Fruit fly (Drosophila melanogaster) whole organism, embryonic: ENCODE data around the gene CG11695.

Source experiments
- BtbVII ChIP-seq: fragments of 200-800 bp; sonication (Bioruptor generic); optimal IDR thresholded peaks from 3 replicates; lab custom pipeline; 2017; ENCODE audit warnings: missing biosample characterization, mild to moderate bottlenecking, missing genetic modification characterization
- CG11504 ChIP-seq: fragments of 200-800 bp; sonication (Bioruptor generic); optimal IDR thresholded peaks from 3 replicates; lab custom pipeline; 2019; ENCODE audit warnings: missing biosample characterization, mild to moderate bottlenecking, missing genetic modification characterization, moderate library complexity
- CG12155 ChIP-seq: fragments of 200-800 bp; sonication (Bioruptor generic); optimal IDR thresholded peaks from 3 replicates; lab custom pipeline; 2016; ENCODE audit warnings: missing biosample characterization, missing genetic modification characterization
- CG12236 ChIP-seq: fragments of 200-800 bp; sonication (Bioruptor generic); optimal IDR thresholded peaks from 2 replicates; lab custom pipeline; 2016; ENCODE audit warnings: missing biosample characterization, missing genetic modification characterization
- CG13296 ChIP-seq: fragments of 200-800 bp; sonication (Bioruptor generic); optimal IDR thresholded peaks from 3 replicates; lab custom pipeline; 2018; ENCODE audit warnings: missing biosample characterization, mild to moderate bottlenecking, missing genetic modification characterization
- CG15601 ChIP-seq: fragments of 200-800 bp; sonication (Bioruptor generic); optimal IDR thresholded peaks from 3 replicates; lab custom pipeline; 2019; ENCODE audit warnings: missing biosample characterization, mild to moderate bottlenecking, missing genetic modification characterization, moderate library complexity
- CG18262 ChIP-seq: fragments of 200-800 bp; optimal IDR thresholded peaks from 3 replicates; lab custom pipeline; 2019; ENCODE audit warnings: missing biosample characterization, mild to moderate bottlenecking, missing genetic modification characterization, moderate library complexity
- CG1832 ChIP-seq: fragments of 200-800 bp; sonication (Bioruptor generic); optimal IDR thresholded peaks from 2 replicates; lab custom pipeline; 2017; ENCODE audit warnings: missing biosample characterization, mild to moderate bottlenecking, missing genetic modification characterization, inconsistent platforms
- CG2120 ChIP-seq: fragments of 200-800 bp; sonication (Bioruptor generic); optimal IDR thresholded peaks from 3 replicates; lab custom pipeline; 2016; ENCODE audit warnings: missing biosample characterization, missing genetic modification characterization
- CG30431 ChIP-seq: fragments of 200-800 bp; sonication (Bioruptor generic); optimal IDR thresholded peaks from 2 replicates; lab custom pipeline; 2017; ENCODE audit warnings: missing biosample characterization, missing genetic modification characterization
- CG3163 ChIP-seq: fragments of 200-800 bp; sonication (Bioruptor generic); optimal IDR thresholded peaks from 3 replicates; lab custom pipeline; 2016; ENCODE audit warnings: missing biosample characterization, missing genetic modification characterization
- CG4820 ChIP-seq: fragments of 200-800 bp; sonication (Bioruptor generic); optimal IDR thresholded peaks from 3 replicates; lab custom pipeline; 2016; ENCODE audit warnings: missing biosample characterization, missing genetic modification characterization
- CG6254 ChIP-seq: fragments of 200-800 bp; sonication (Bioruptor generic); optimal IDR thresholded peaks from 3 replicates; lab custom pipeline; 2017; ENCODE audit warnings: mild to moderate bottlenecking, missing biosample characterization, missing genetic modification reagents, missing genetic modification characterization
- CG8089 ChIP-seq: fragments of 200-800 bp; sonication (Bioruptor generic); optimal IDR thresholded peaks from 3 replicates; lab custom pipeline; 2016; ENCODE audit warnings: missing biosample characterization, missing genetic modification characterization
- CG9797 ChIP-seq: fragments of 200-800 bp; sonication (Bioruptor generic); optimal IDR thresholded peaks from 3 replicates; lab custom pipeline; 2018; ENCODE audit warnings: missing biosample characterization, mild to moderate bottlenecking, missing genetic modification characterization
- CHES-1-like ChIP-seq: fragments of 200-800 bp; sonication (Bioruptor generic); optimal IDR thresholded peaks from 2 replicates; lab custom pipeline; 2016; ENCODE audit warnings: missing biosample characterization, missing genetic modification characterization
- D19A ChIP-seq: fragments of 200-800 bp; optimal IDR thresholded peaks from 3 replicates; lab custom pipeline; 2019; ENCODE audit warnings: missing biosample characterization, mild to moderate bottlenecking, missing genetic modification characterization, moderate library complexity
- H2.0 ChIP-seq: fragments of 200-800 bp; sonication (Bioruptor generic); IDR thresholded peaks from 2 replicates; pipeline ENCODE4 v1.3.6; 2022; ENCODE audit warnings: missing biosample characterization, missing genetic modification characterization
- HHEX ChIP-seq: fragments of 200-800 bp; sonication (Bioruptor generic); optimal IDR thresholded peaks from 3 replicates; lab custom pipeline; 2017; ENCODE audit warnings: missing biosample characterization, mild to moderate bottlenecking, missing genetic modification characterization, missing genetic modification reagents
- Hand ChIP-seq: fragments of 200-800 bp; sonication (Bioruptor generic); optimal IDR thresholded peaks from 2 replicates; lab custom pipeline; 2017; ENCODE audit warnings: mild to moderate bottlenecking, missing biosample characterization, missing genetic modification reagents, missing genetic modification characterization
- HmgZ ChIP-seq: fragments of 200-800 bp; sonication (Bioruptor generic); optimal IDR thresholded peaks from 2 replicates; lab custom pipeline; 2018; ENCODE audit warnings: missing biosample characterization, mild to moderate bottlenecking, missing genetic modification characterization
- Hr51 ChIP-seq, 2 experiments: fragments of 200-800 bp; sonication (Bioruptor generic); optimal IDR thresholded peaks; 2 replicates in 1 of 2; 3 replicates in 1 of 2; lab custom pipeline; 2016 to 2018; ENCODE audit warnings: missing biosample characterization in 2 of 2, missing genetic modification characterization in 2 of 2, mild to moderate bottlenecking in 1 of 2, moderate library complexity in 1 of 2
- Kr ChIP-seq: fragments of 200-800 bp; sonication (Bioruptor generic); optimal IDR thresholded peaks from 2 replicates; lab custom pipeline; 2017; ENCODE audit warnings: missing biosample characterization, mild to moderate bottlenecking, missing genetic modification characterization
- MBD-R2 ChIP-seq: fragments of 200-800 bp; sonication (Bioruptor generic); IDR thresholded peaks from 2 replicates; pipeline ENCODE4 v1.3.6; 2022; ENCODE audit warnings: missing biosample characterization, missing genetic modification characterization
- Med ChIP-seq: fragments of 200-800 bp; sonication (Bioruptor generic); peaks from one replicate; lab custom pipeline; 2016; ENCODE audit warnings: missing biosample characterization, missing genetic modification characterization, mild to moderate bottlenecking, inconsistent platforms, moderate library complexity
- Mrtf ChIP-seq: fragments of 200-800 bp; sonication (Bioruptor generic); IDR thresholded peaks from 3 replicates; pipeline ENCODE4 v1.3.6; 2022; ENCODE audit warnings: missing biosample characterization, missing genetic modification characterization
- NC2β ChIP-seq: fragments of 200-800 bp; sonication (Bioruptor generic); optimal IDR thresholded peaks from 2 replicates; lab custom pipeline; 2016; ENCODE audit warnings: missing biosample characterization, missing genetic modification characterization
- Rfx ChIP-seq: fragments of 200-800 bp; sonication (Bioruptor generic); IDR thresholded peaks from 2 replicates; pipeline ENCODE4 v1.3.6; 2022; ENCODE audit warnings: missing biosample characterization, missing genetic modification characterization
- bigmax ChIP-seq: fragments of 200-800 bp; sonication (Bioruptor generic); optimal IDR thresholded peaks from 2 replicates; lab custom pipeline; 2018; ENCODE audit warnings: missing biosample characterization, mild to moderate bottlenecking, missing genetic modification characterization
- cg ChIP-seq: fragments of 200-800 bp; sonication (Bioruptor generic); optimal IDR thresholded peaks from 3 replicates; lab custom pipeline; 2019; ENCODE audit warnings: missing biosample characterization, mild to moderate bottlenecking, missing genetic modification characterization, moderate library complexity
- ci ChIP-seq: fragments of 200-800 bp; sonication (Bioruptor generic); IDR thresholded peaks from 3 replicates; pipeline ENCODE4 v1.3.6; 2022; ENCODE audit warnings: missing biosample characterization, missing genetic modification characterization
- crol ChIP-seq: fragments of 200-800 bp; sonication (Bioruptor generic); IDR thresholded peaks from 2 replicates; pipeline ENCODE4 v1.3.6; 2022; ENCODE audit warnings: missing biosample characterization, missing genetic modification characterization
- danr ChIP-seq: fragments of 200-800 bp; sonication (Bioruptor generic); IDR thresholded peaks from 2 replicates; pipeline ENCODE4 v1.3.6; 2022; ENCODE audit warnings: missing biosample characterization, missing genetic modification characterization
- exex ChIP-seq: fragments of 200-800 bp; sonication (Bioruptor generic); optimal IDR thresholded peaks from 4 replicates; lab custom pipeline; 2018; ENCODE audit warnings: missing biosample characterization, mild to moderate bottlenecking, missing genetic modification characterization, moderate library complexity
- ftz-f1 ChIP-seq: fragments of 200-800 bp; sonication (Bioruptor generic); optimal IDR thresholded peaks from 2 replicates; lab custom pipeline; 2016; ENCODE audit warnings: missing biosample characterization, missing genetic modification characterization
- fu2 ChIP-seq: fragments of 200-800 bp; sonication (Bioruptor generic); optimal IDR thresholded peaks from 2 replicates; lab custom pipeline; 2016; ENCODE audit warnings: missing biosample characterization, missing genetic modification characterization
- gcm ChIP-seq: fragments of 200-800 bp; sonication (Bioruptor generic); optimal IDR thresholded peaks from 2 replicates; lab custom pipeline; 2019; ENCODE audit warnings: missing biosample characterization, mild to moderate bottlenecking, missing genetic modification characterization, moderate library complexity
- gcm2 ChIP-seq: fragments of 200-800 bp; sonication (Bioruptor generic); optimal IDR thresholded peaks from 2 replicates; lab custom pipeline; 2016; ENCODE audit warnings: missing biosample characterization, missing genetic modification characterization
- lbe ChIP-seq: fragments of 200-800 bp; sonication (Bioruptor generic); optimal IDR thresholded peaks from 2 replicates; lab custom pipeline; 2016; ENCODE audit warnings: missing biosample characterization, mild to moderate bottlenecking, missing genetic modification characterization
- ro ChIP-seq: fragments of 200-800 bp; sonication (Bioruptor generic); IDR thresholded peaks from 2 replicates; pipeline ENCODE4 v1.3.6; 2022; ENCODE audit warnings: missing biosample characterization, missing genetic modification characterization
- row ChIP-seq: fragments of 200-800 bp; sonication (Bioruptor generic); IDR thresholded peaks from 3 replicates; pipeline ENCODE4 v1.3.6; 2022; ENCODE audit warnings: missing biosample characterization, missing genetic modification characterization
- tx ChIP-seq: fragments of 200-800 bp; sonication (Bioruptor generic); optimal IDR thresholded peaks from 2 replicates; lab custom pipeline; 2016; ENCODE audit warnings: missing biosample characterization, missing genetic modification characterization

CG11695 gene

dm6 chrX:11600795-11601358 lies 24.2 kb downstream of the CG11695 start (continued):
- peak; percentile 57 for TF ChIP-seq Med (GFP tag; lab: Kevin White, UChicago)
- TF ChIP-seq ro (GFP tag; lab: Robert Waterston, UW): no peak
- TF ChIP-seq HHEX (GFP tag; lab: Kevin White, UChicago): peak; percentile 13
- peak; percentile 46 for TF ChIP-seq CG2120 (GFP tag; lab: Kevin White, UChicago)
- TF ChIP-seq crol (GFP tag; lab: Robert Waterston, UW): no peak
- no peak for TF ChIP-seq Kr (GFP tag; lab: Kevin White, UChicago)
- no peak for TF ChIP-seq CG12236 (GFP tag; lab: Kevin White, UChicago)
- no peak for TF ChIP-seq gcm2 (GFP tag; lab: Kevin White, UChicago)
- no peak for TF ChIP-seq CG15601 (tag; lab: Kevin White, UChicago)
- no peak for TF ChIP-seq exex (tag; lab: Kevin White, UChicago)
- TF ChIP-seq Rfx: peak; percentile 31; the same call in 1 of the 2 replicates
- TF ChIP-seq CG13296 (GFP tag; lab: Kevin White, UChicago): no peak
- no peak for TF ChIP-seq lbe (GFP tag; lab: Kevin White, UChicago)
- TF ChIP-seq CHES-1-like (GFP tag; lab: Kevin White, UChicago): peak; percentile 15
- TF ChIP-seq CG3163: no peak
- TF ChIP-seq H2.0 (GFP tag; lab: Robert Waterston, UW): no peak
- TF ChIP-seq CG11504 (tag; lab: Kevin White, UChicago): no peak
- TF ChIP-seq bigmax (GFP tag; lab: Kevin White, UChicago): no peak
- TF ChIP-seq cg (GFP tag; lab: Kevin White, UChicago): peak; percentile 81
- no peak for TF ChIP-seq BtbVII (GFP tag; lab: Kevin White, UChicago)
- no peak for TF ChIP-seq D19A (tag; lab: Kevin White, UChicago)
- no peak for TF ChIP-seq HmgZ (tag; lab: Kevin White, UChicago)
- no peak for TF ChIP-seq tx (GFP tag; lab: Kevin White, UChicago)
- TF ChIP-seq Hand (GFP tag; lab: Kevin White, UChicago): no peak
- TF ChIP-seq ci (GFP tag; lab: Robert Waterston, UW): peak; percentile 62; the same call in 1 of the 3 replicates
- no peak for TF ChIP-seq ftz-f1 (GFP tag; lab: Kevin White, UChicago)
- TF ChIP-seq fu2 (GFP tag; lab: Kevin White, UChicago): no peak
- peak; percentile 1 for TF ChIP-seq CG12155
- TF ChIP-seq CG30431: no peak
- TF ChIP-seq CG9797 (GFP tag; lab: Kevin White, UChicago): no peak
- no peak for TF ChIP-seq danr (GFP tag; lab: Robert Waterston, UW)
- TF ChIP-seq NC2β: no peak
- TF ChIP-seq CG18262 (tag; lab: Kevin White, UChicago): peak; percentile 13
- peak; percentile 65 for TF ChIP-seq CG1832 (GFP tag; lab: Kevin White, UChicago)
- TF ChIP-seq CG6254 (GFP tag; lab: Kevin White, UChicago): no peak
- TF ChIP-seq Mrtf (GFP tag; lab: Robert Waterston, UW): no peak
- no peak for TF ChIP-seq CG4820 (GFP tag; lab: Kevin White, UChicago)
- TF ChIP-seq Hr51 (GFP tag; optimal IDR thresholded peaks at IDR 0.05; lab: Kevin White, UChicago): no peak
- peak; percentile 64 for TF ChIP-seq row (GFP tag; lab: Robert Waterston, UW)
- TF ChIP-seq CG8089 (GFP tag; lab: Kevin White, UChicago): no peak
- TF ChIP-seq gcm: peak; percentile 6
- TF ChIP-seq MBD-R2 (GFP tag; lab: Robert Waterston, UW): no peak
